Fruit fly (Drosophila melanogaster): ENCODE results near the gene CG12025.

DNA sequence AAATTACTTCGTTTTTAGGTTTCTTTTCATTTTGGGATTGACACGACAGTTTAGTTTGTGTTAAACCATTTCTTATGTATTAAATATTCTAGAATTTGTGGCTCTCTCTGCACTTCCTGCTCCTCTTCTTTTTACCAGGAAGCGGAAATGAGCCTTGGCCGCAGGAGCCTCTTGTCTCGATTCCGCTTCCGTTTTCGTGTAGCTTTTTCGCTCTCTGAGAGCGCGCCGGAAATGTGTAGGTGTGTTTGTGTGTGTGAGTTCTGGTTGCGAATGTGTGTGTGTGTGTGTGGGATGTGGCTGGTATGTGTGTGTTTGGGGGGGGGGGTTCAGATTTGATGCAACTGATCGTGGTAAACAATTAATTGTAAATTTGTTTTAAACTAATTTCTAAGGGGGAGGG is 5.7 kb upstream of the CG12025 start:
- TF ChIP-seq usp (GFP tag; optimal IDR thresholded peaks at IDR 0.05), result no peak
- TF ChIP-seq CG9817 (tag; optimal IDR thresholded peaks at IDR 0.05), result no peak
- TF ChIP-seq CG11093 (GFP tag; IDR thresholded peaks at IDR 0.05), result no peak
- no peak for TF ChIP-seq hbn (GFP tag; IDR thresholded peaks at IDR 0.05; ENCODE audit: partially characterized antibody)
- TF ChIP-seq CG2199 (GFP tag; IDR thresholded peaks at IDR 0.05), result no peak
- TF ChIP-seq Chrac-16 (GFP tag; optimal IDR thresholded peaks at IDR 0.05), result no peak
- no peak for TF ChIP-seq CG11696 (GFP tag; IDR thresholded peaks at IDR 0.05)
- no peak for TF ChIP-seq bab2 (GFP tag; optimal IDR thresholded peaks at IDR 0.05)
- TF ChIP-seq kni (GFP tag; optimal IDR thresholded peaks at IDR 0.05), result no peak
- TF ChIP-seq bcd (GFP tag; optimal IDR thresholded peaks at IDR 0.05), result no peak
- no peak for TF ChIP-seq CG7839 (tag; optimal IDR thresholded peaks at IDR 0.05)
- no peak for TF ChIP-seq CG13624 (GFP tag; optimal IDR thresholded peaks at IDR 0.05)
- no peak for TF ChIP-seq ssp (GFP tag; IDR thresholded peaks at IDR 0.05)
